Worm (Caenorhabditis elegans) whole organism, late embryonic: Measurements from ENCODE around the gene F19C7.3.

ENCODE experiments used
- K02D7.2 ChIP-seq: sonication (generic microtip); optimal IDR thresholded peaks from 2 replicates; lab custom pipeline; 2017; ENCODE audit warnings: mild to moderate bottlenecking, missing genetic modification characterization, missing compliant biosample characterization
- T23F11.4 ChIP-seq: fragments of 200-800 bp; sonication (Bioruptor generic); optimal IDR thresholded peaks from 2 replicates; lab custom pipeline; 2018; ENCODE audit warnings: mild to moderate bottlenecking, missing genetic modification characterization, missing compliant biosample characterization
- Y22D7AL.16 ChIP-seq: sonication (generic microtip); optimal IDR thresholded peaks from 2 replicates; lab custom pipeline; 2016; ENCODE audit warnings: missing genetic modification characterization, missing compliant biosample characterization
- ahr-1 ChIP-seq: sonication (generic microtip); optimal IDR thresholded peaks from 2 replicates; lab custom pipeline; 2016; ENCODE audit warnings: missing genetic modification characterization, missing compliant biosample characterization
- ama-1 ChIP-seq: fragments of 150-350 bp; optimal IDR thresholded peaks from 2 replicates; lab custom pipeline; 2014
- ceh-18 ChIP-seq: sonication (generic microtip); optimal IDR thresholded peaks from 2 replicates; lab custom pipeline; 2016; ENCODE audit warnings: missing genetic modification characterization, missing compliant biosample characterization
- ceh-19 ChIP-seq: fragments of 200-800 bp; sonication (Bioruptor generic); optimal IDR thresholded peaks from 2 replicates; lab custom pipeline; 2018; ENCODE audit warnings: mild to moderate bottlenecking, missing genetic modification characterization, missing compliant biosample characterization
- ceh-2 ChIP-seq: sonication (generic microtip); optimal IDR thresholded peaks from 2 replicates; lab custom pipeline; 2016; ENCODE audit warnings: missing genotype, missing genetic modification characterization, missing compliant biosample characterization
- ceh-24 ChIP-seq: sonication (generic microtip); optimal IDR thresholded peaks from 2 replicates; lab custom pipeline; 2016; ENCODE audit warnings: mild to moderate bottlenecking, missing genetic modification characterization, missing compliant biosample characterization
- ceh-31 ChIP-seq: sonication (generic microtip); optimal IDR thresholded peaks from 2 replicates; lab custom pipeline; 2016; ENCODE audit warnings: missing genetic modification characterization, missing compliant biosample characterization
- ceh-34 ChIP-seq: sonication (generic microtip); optimal IDR thresholded peaks from 2 replicates; lab custom pipeline; 2016; ENCODE audit warnings: mild to moderate bottlenecking, missing genetic modification characterization, missing compliant biosample characterization
- ceh-9 ChIP-seq: sonication (generic microtip); optimal IDR thresholded peaks from 2 replicates; lab custom pipeline; 2016; ENCODE audit warnings: mild to moderate bottlenecking, missing genetic modification characterization, inconsistent platforms, missing compliant biosample characterization
- che-1 ChIP-seq: sonication (generic microtip); optimal IDR thresholded peaks from 2 replicates; lab custom pipeline; 2016; ENCODE audit warnings: mild to moderate bottlenecking, missing genetic modification characterization, missing compliant biosample characterization
- dmd-4 ChIP-seq: sonication (generic microtip); optimal IDR thresholded peaks from 2 replicates; lab custom pipeline; 2016; ENCODE audit warnings: borderline replicate concordance, missing genetic modification characterization, missing compliant biosample characterization
- elt-2 ChIP-seq: sonication (generic microtip); optimal IDR thresholded peaks from 2 replicates; lab custom pipeline; 2016; ENCODE audit warnings: missing genetic modification reagents, missing genetic modification characterization, missing compliant biosample characterization
- elt-4 ChIP-seq: sonication (generic microtip); optimal IDR thresholded peaks from 2 replicates; lab custom pipeline; 2016; ENCODE audit warnings: missing genetic modification characterization, missing compliant biosample characterization
- ets-4 ChIP-seq: sonication (generic microtip); optimal IDR thresholded peaks from 2 replicates; lab custom pipeline; 2016; ENCODE audit warnings: missing genetic modification characterization, missing compliant biosample characterization
- fkh-10 ChIP-seq: fragments of 150-350 bp; optimal IDR thresholded peaks from 2 replicates; lab custom pipeline; 2014; ENCODE audit warnings: missing biosample characterization, missing genetic modification reagents, missing genetic modification characterization
- fkh-6 ChIP-seq: sonication (generic microtip); optimal IDR thresholded peaks from 2 replicates; lab custom pipeline; 2016; ENCODE audit warnings: missing genetic modification characterization, missing compliant biosample characterization
- gmeb-2 ChIP-seq: sonication (generic microtip); optimal IDR thresholded peaks from 2 replicates; lab custom pipeline; 2016; ENCODE audit warnings: missing genetic modification characterization, inconsistent platforms, missing compliant biosample characterization
- hlh-6 ChIP-seq: sonication (generic microtip); optimal IDR thresholded peaks from 2 replicates; lab custom pipeline; 2016; ENCODE audit warnings: missing genotype, missing genetic modification characterization, missing compliant biosample characterization
- hlh-8 ChIP-seq: sonication (generic microtip); optimal IDR thresholded peaks from 2 replicates; lab custom pipeline; 2016; ENCODE audit warnings: missing genotype, missing genetic modification characterization, missing compliant biosample characterization
- mec-3 ChIP-seq: sonication (generic microtip); optimal IDR thresholded peaks from 2 replicates; lab custom pipeline; 2016; ENCODE audit warnings: borderline replicate concordance, missing genetic modification characterization, missing compliant biosample characterization
- nfya-1 ChIP-seq: sonication (generic microtip); optimal IDR thresholded peaks from 2 replicates; lab custom pipeline; 2017; ENCODE audit warnings: missing genetic modification characterization, mild to moderate bottlenecking, missing compliant biosample characterization, antibody characterized with exemption, moderate library complexity
- odd-2 ChIP-seq: sonication (generic microtip); optimal IDR thresholded peaks from 2 replicates; lab custom pipeline; 2017; ENCODE audit warnings: antibody characterized with exemption, mild to moderate bottlenecking, missing genetic modification characterization, missing compliant biosample characterization
- pha-2 ChIP-seq: sonication (generic microtip); optimal IDR thresholded peaks from 2 replicates; lab custom pipeline; 2017; ENCODE audit warnings: mild to moderate bottlenecking, missing genetic modification characterization, missing compliant biosample characterization
- pqm-1 ChIP-seq: sonication (generic microtip); optimal IDR thresholded peaks from 2 replicates; lab custom pipeline; 2016; ENCODE audit warnings: missing genetic modification characterization, missing compliant biosample characterization
- pros-1 ChIP-seq: fragments of 150-350 bp; optimal IDR thresholded peaks from 2 replicates; lab custom pipeline; 2014; ENCODE audit warnings: missing biosample characterization, missing genetic modification reagents, missing genetic modification characterization
- sdc-2 ChIP-seq: sonication (generic microtip); optimal IDR thresholded peaks from 2 replicates; lab custom pipeline; 2016; ENCODE audit warnings: missing genotype, missing genetic modification characterization, missing compliant biosample characterization
- sox-2 ChIP-seq: fragments of 200-800 bp; sonication (Bioruptor generic); IDR thresholded peaks from 2 replicates; pipeline ENCODE4 v1.3.6; 2022; ENCODE audit warnings: missing genetic modification reagents, missing genetic modification characterization, missing compliant biosample characterization
- syd-9 ChIP-seq: sonication (generic microtip); optimal IDR thresholded peaks from 2 replicates; lab custom pipeline; 2016; ENCODE audit warnings: mild to moderate bottlenecking, missing genetic modification characterization, moderate library complexity, missing compliant biosample characterization
- ttx-3 ChIP-seq: sonication (generic microtip); optimal IDR thresholded peaks from 2 replicates; lab custom pipeline; 2016; ENCODE audit warnings: missing genetic modification reagents, missing genetic modification characterization, missing compliant biosample characterization
- unc-3 ChIP-seq, 2 experiments: fragments of 200-800 bp in 1 of 2; sonication (Bioruptor generic) in 1 of 2; sonication (generic microtip) in 1 of 2; conservative IDR thresholded peaks in 1 of 2; optimal IDR thresholded peaks in 1 of 2; 2 replicates each; pipeline versions ENCODE4 v1.3.6 to Lab custom; 2016 to 2022; ENCODE audit warnings: missing compliant biosample characterization in 2 of 2, missing genetic modification characterization in 2 of 2, missing genetic modification reagents in 1 of 2
- unc-42 ChIP-seq: sonication (generic microtip); optimal IDR thresholded peaks from 2 replicates; lab custom pipeline; 2016; ENCODE audit warnings: missing genotype, missing genetic modification characterization, missing compliant biosample characterization
- unc-55 ChIP-seq: sonication (generic microtip); optimal IDR thresholded peaks from 2 replicates; lab custom pipeline; 2017; ENCODE audit warnings: missing biosample characterization, missing genetic modification reagents, missing genetic modification characterization
- zip-5 ChIP-seq: sonication (generic microtip); optimal IDR thresholded peaks from 2 replicates; lab custom pipeline; 2016; ENCODE audit warnings: missing genetic modification characterization, missing compliant biosample characterization

Gene F19C7.3

DNA sequence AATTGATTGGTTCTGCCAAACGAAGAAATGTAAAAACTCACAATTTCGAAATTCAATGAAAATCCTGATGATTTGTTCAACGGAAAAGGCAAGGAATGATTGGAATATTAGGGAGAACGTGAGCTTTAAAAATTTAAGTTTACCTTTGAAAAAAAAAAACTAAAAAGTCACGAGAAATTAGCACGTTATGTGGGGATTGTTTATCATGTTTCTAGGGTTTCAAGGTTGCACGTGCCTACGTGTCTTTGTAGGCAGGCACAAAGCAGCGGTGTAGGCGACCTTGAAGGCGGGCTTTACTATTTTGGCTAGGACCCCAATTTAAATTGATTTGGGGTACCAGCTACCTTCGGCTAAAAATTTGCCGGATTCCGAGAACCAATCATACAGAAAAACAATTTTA lies 29.6 kb upstream of the F19C7.3 start, which contains the start of gene F28E10.4:
Gene F28E10.4, minus strand, starts transcription at position 101 of the 400 bp plus-strand sequence.
- TF ChIP-seq dmd-4 (tag; lab: Kevin White, UChicago) = no peak
- no peak for TF ChIP-seq pros-1 (tag; lab: Kevin White, UChicago)
- TF ChIP-seq elt-2 (tag; lab: Kevin White, UChicago) = no peak
- no peak for TF ChIP-seq gmeb-2 (tag; lab: Kevin White, UChicago)
- TF ChIP-seq ceh-24 = no peak
- no peak for TF ChIP-seq unc-55
- TF ChIP-seq hlh-6 (tag; lab: Kevin White, UChicago) = no peak
- TF ChIP-seq elt-4 (tag; lab: Kevin White, UChicago) = no peak
- no peak for TF ChIP-seq ceh-19 (GFP tag; lab: Kevin White, UChicago)
- TF ChIP-seq pha-2 = no peak
- no peak for TF ChIP-seq zip-5 (tag; lab: Kevin White, UChicago)
- TF ChIP-seq Y22D7AL.16 (tag; lab: Kevin White, UChicago) = no peak
- no peak for TF ChIP-seq T23F11.4 (GFP tag; lab: Kevin White, UChicago)
- no peak for TF ChIP-seq ahr-1 (tag; lab: Kevin White, UChicago)
- no peak for TF ChIP-seq syd-9 (tag; lab: Kevin White, UChicago)
- TF ChIP-seq K02D7.2 = no peak
- TF ChIP-seq sox-2 (GFP tag; lab: Robert Waterston, UW) = no peak
- no peak for TF ChIP-seq unc-3 (GFP tag; conservative IDR thresholded peaks at IDR 0.05; lab: Robert Waterston, UW)
- TF ChIP-seq unc-3 (tag; optimal IDR thresholded peaks at IDR 0.05; lab: Kevin White, UChicago) = no peak

DNA sequence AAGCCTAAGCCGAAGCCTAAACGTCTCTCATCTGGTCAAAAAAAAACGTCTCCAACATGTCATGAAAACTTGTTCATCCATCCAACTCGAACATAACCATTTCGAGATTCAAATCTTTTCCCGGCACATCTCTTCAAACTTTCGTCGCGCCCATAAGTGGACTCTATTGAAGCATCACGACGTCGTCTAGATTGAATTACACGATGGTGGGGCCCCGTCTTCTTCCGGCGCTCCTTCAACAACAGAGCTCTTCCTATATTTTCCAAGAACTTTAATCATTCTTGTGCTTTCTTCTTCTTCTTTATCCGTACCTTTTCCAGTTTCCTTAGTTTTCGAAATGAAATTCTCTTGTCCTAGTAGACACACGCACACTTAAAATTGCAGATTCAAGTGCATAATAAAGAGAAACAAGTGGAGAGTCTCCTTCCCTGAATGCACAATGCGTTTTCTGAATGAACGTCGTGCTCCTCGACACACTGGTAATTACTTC lies 28.5 kb upstream of the F19C7.3 start, which contains the start of gene F28E10.1:
Gene F28E10.1, plus strand, starts transcription at position 440 of the 490 bp plus-strand sequence.
- TF ChIP-seq unc-3 (GFP tag; conservative IDR thresholded peaks at IDR 0.05; lab: Robert Waterston, UW) (no peak), unc-3 (tag; optimal IDR thresholded peaks at IDR 0.05; lab: Kevin White, UChicago) (no peak), fkh-10 (no peak), ets-4 (tag; lab: Kevin White, UChicago) (no peak), mec-3 (no peak), nfya-1 (tag; lab: Kevin White, UChicago) (no peak), hlh-6 (tag; lab: Kevin White, UChicago) (no peak), sdc-2 (tag; lab: Kevin White, UChicago) (no peak), ttx-3 (tag; lab: Kevin White, UChicago) (no peak), pha-2 (no peak), unc-42 (peak; percentile 86), fkh-6 (tag; lab: Kevin White, UChicago) (no peak), ceh-2 (tag; lab: Kevin White, UChicago) (no peak), che-1 (tag; lab: Kevin White, UChicago) (no peak), ceh-31 (tag; lab: Kevin White, UChicago) (peak; percentile 38), dmd-4 (tag; lab: Kevin White, UChicago) (no peak), pqm-1 (tag; lab: Kevin White, UChicago) (no peak), syd-9 (tag; lab: Kevin White, UChicago) (no peak)

DNA sequence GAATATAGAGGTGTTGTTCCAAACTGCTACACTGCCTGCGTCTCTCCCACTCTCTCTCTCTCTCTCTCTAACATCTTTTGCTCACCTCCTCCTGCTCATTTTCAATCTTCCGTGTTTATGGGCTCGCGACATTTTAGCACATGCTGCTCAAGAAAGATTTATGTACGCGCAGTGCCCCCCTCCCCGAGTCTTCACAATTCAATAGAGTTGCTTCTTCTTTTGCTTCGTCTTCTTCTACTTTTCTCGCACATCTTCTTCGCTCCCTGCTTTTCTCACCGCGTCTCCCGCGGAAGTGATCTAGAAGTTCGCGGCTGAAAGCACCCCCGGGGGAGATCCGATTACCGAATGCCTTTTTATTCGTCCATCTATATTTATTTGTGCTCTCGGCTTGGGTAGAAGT lies 26.3 kb upstream of the F19C7.3 start:
- TF ChIP-seq zip-5 (tag; lab: Kevin White, UChicago) (no peak), unc-55 (peak; percentile 19), ceh-31 (tag; lab: Kevin White, UChicago) (peak; percentile 69), ceh-34 (tag; lab: Kevin White, UChicago) (peak; percentile 20), ceh-18 (tag; lab: Kevin White, UChicago) (no peak), unc-42 (peak; percentile 89), hlh-6 (tag; lab: Kevin White, UChicago) (no peak)

DNA sequence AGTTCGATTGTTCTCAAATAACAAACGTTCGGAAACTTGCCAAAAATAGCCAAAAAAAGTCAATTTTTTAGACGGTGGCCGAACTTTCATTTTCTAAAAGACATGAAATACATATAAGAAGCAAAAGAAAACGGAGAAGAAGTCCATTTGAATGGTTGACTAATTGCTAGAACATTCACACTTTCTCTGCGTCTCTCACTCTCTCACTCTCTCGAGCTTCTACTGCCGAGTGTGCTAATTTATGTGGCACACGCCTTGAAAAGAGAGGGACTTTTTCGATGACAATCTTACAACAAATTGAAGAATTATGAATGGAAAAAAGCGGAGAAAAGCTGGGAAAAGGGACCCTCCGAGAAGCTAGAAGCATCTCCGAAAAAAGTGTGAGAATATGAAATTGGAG lies 22.9 kb upstream of the F19C7.3 start:
- TF ChIP-seq odd-2 (tag; lab: Kevin White, UChicago) (no peak), hlh-8 (tag; lab: Kevin White, UChicago) (no peak), ceh-24 (no peak), fkh-6 (tag; lab: Kevin White, UChicago) (no peak), pha-2 (no peak), K02D7.2 (no peak), ttx-3 (tag; lab: Kevin White, UChicago) (no peak), hlh-6 (tag; lab: Kevin White, UChicago) (no peak), ceh-34 (tag; lab: Kevin White, UChicago) (no peak), ceh-9 (no peak), ama-1 (lab: Kevin White, UChicago) (no peak), pros-1 (tag; lab: Kevin White, UChicago) (no peak), elt-2 (tag; lab: Kevin White, UChicago) (no peak)
